Worm (Caenorhabditis elegans): Measurements from ENCODE around the gene W03H9.1.

DNA sequence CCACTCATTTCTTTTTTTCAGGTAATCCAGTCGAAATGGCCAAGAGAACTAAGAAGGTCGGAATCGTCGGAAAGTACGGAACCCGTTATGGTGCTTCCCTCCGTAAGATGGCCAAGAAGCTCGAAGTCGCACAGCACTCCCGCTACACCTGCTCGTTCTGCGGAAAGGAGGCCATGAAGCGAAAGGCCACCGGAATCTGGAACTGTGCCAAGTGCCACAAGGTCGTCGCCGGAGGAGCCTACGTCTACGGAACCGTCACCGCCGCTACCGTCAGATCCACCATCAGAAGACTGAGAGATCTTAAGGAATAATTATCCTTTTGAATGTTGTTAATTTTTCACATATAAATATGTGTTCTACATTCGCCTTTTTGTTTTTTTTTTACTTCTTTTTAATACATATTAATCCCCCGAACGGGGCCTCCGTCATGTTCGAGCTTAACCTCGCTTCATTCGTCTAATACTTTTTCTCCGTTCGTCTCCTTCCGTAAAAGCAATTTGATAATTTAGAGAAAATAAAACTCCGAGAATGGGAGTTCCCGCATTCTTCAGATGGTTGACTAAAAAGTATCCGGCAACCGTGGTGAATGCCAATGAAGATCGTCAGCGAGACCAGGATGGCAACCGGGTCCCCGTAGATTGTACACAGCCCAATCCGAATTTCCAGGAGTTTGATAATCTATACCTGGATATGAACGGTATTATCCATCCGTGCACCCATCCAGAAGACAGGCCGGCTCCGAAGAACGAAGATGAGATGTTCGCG lies 5.5 kb upstream of the W03H9.1 start, which contains the start of the genes rpl-43 and xrn-2:
- TF ChIP-seq mep-1 (tag; optimal IDR thresholded peaks at IDR 0.05) (no peak), unc-62 (GFP tag; optimal IDR thresholded peaks at IDR 0.05) (no peak)
